Worm (Caenorhabditis elegans) whole organism, L4/young adult: ENCODE measurements around the gene srj-20.

Experiments
- dao-5 ChIP-seq: sonication (generic microtip); optimal IDR thresholded peaks from 2 replicates; lab custom pipeline; 2016; ENCODE audit warnings: missing genotype, missing genetic modification characterization, moderate library complexity, missing compliant biosample characterization
- him-1 ChIP-seq: sonication (generic microtip); optimal IDR thresholded peaks from 2 replicates; lab custom pipeline; 2016; ENCODE audit warnings: missing genotype, missing genetic modification reagents, missing genetic modification characterization, missing compliant biosample characterization

ce11 chrV:2580598-2580997, 7.6 kb upstream of the srj-20 start, which contains the start of gene C29G2.3:
- TF ChIP-seq him-1 (tag; lab: Kevin White, UChicago) = no peak
- no peak for TF ChIP-seq dao-5 (tag; lab: Kevin White, UChicago)
